Worm (Caenorhabditis elegans): ENCODE data around the gene T26C12.3.

DNA sequence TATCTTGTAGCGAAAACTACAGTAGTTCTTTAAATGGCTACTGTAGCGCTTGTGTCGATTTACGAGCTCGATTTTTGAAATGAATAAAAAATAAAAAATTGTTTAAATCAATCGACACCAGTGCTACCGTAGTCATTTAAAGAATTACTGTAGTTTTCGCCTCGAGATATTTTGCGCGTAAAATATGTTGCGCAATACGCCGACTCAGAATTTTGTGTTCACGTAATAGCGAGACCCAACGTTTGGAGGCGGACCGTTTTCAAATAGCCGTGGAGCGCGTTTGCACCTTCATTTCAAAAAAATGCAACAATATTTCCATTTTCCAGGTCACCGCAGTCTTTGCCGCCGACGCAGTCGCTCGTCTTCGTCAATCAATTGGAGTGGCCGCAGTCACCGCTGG lies 13.0 kb downstream of the T26C12.3 start:
- TF ChIP-seq ceh-34 (tag; optimal IDR thresholded peaks at IDR 0.05) (no peak), pag-3 (tag; optimal IDR thresholded peaks at IDR 0.05; ENCODE audit: borderline replicate concordance) (no peak), pha-4 (tag; optimal IDR thresholded peaks at IDR 0.05) (no peak), ceh-6 (GFP tag; optimal IDR thresholded peaks at IDR 0.05) (no peak), pqm-1 (tag; optimal IDR thresholded peaks at IDR 0.05) (no peak), sox-4 (tag; optimal IDR thresholded peaks at IDR 0.05) (no peak), unc-86 (tag; optimal IDR thresholded peaks at IDR 0.05) (no peak), fkh-10 (GFP tag; optimal IDR thresholded peaks at IDR 0.05) (no peak), ama-1 (optimal IDR thresholded peaks at IDR 0.05) (no peak), tbx-2 (tag; optimal IDR thresholded peaks at IDR 0.05) (no peak), rnt-1 (tag; optimal IDR thresholded peaks at IDR 0.05) (no peak), hlh-30 (tag; optimal IDR thresholded peaks at IDR 0.05; ENCODE audit: insufficient read depth) (no peak), hlh-6 (tag; optimal IDR thresholded peaks at IDR 0.05) (no peak), gmeb-2 (tag; optimal IDR thresholded peaks at IDR 0.05) (no peak)
